Worm (Caenorhabditis elegans): ENCODE measurements around the gene qars-1.

DNA sequence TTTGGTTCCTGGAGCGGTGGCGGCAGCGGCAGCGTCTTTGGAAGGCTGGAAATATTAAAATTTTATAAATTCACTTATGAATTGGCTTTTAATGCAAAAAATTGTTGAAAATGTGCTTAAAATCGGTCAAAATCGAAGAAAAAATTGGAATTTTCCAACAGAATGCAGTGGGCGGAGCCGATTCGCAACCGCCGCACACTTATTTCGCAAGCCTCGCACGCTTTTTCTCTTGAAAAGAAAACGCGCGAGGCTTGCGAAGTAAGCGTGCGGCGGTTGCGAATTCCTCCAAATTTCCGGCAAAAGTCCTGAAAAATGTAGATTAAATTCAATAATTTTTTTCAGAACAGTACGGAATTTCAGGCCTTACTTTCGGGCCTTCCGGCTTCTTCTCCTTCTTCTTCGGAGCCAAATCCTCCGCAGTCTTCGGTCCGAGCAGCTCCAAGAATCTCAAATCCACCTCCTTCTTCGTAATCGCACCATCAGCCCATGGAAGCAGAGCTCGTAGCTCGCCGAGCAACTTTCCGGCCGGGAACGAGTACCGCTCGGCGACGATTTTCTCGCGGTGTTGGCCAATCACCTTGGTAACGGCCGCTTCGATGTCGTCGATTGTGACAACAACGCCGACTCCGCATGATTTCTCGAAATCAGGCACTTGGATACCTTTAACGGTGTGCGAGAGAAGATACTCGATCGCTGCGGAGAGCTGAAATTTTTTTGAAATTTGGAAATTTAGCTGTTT, 660 bp downstream of the qars-1 start:
- TF ChIP-seq F10E7.11 (tag; optimal IDR thresholded peaks at IDR 0.05) (no peak), hlh-12 (tag; optimal IDR thresholded peaks at IDR 0.05) (no peak), madf-6 (GFP tag; IDR thresholded peaks at IDR 0.05) (no peak), ceh-100 (GFP tag; IDR thresholded peaks at IDR 0.05) (no peak), repo-1 (tag; optimal IDR thresholded peaks at IDR 0.05) (no peak), dpl-1 (GFP tag; optimal IDR thresholded peaks at IDR 0.05) (no peak), ceh-27 (GFP tag; optimal IDR thresholded peaks at IDR 0.05) (no peak), let-607 (tag; optimal IDR thresholded peaks at IDR 0.05) (no peak)

Data from whole organism, young adult.